Fruit fly (Drosophila melanogaster) whole organism, prepupa: ENCODE measurements around the gene CG10383.

Experiments used
- Blimp-1 ChIP-seq: fragments of 200-800 bp; sonication (Bioruptor generic); optimal IDR thresholded peaks from 3 replicates; lab custom pipeline; 2017; ENCODE audit warnings: missing biosample characterization, missing genetic modification characterization, mild to moderate bottlenecking, moderate library complexity, missing genetic modification reagents
- CG10631 ChIP-seq: fragments of 200-800 bp; sonication (Bioruptor generic); optimal IDR thresholded peaks from 2 replicates; lab custom pipeline; 2016; ENCODE audit warnings: missing biosample characterization, missing genetic modification characterization
- CG10669 ChIP-seq: fragments of 200-800 bp; sonication (Bioruptor generic); optimal IDR thresholded peaks from 3 replicates; lab custom pipeline; 2018; ENCODE audit warnings: missing biosample characterization, mild to moderate bottlenecking, missing genetic modification characterization, moderate library complexity
- CG11294 ChIP-seq: fragments of 200-800 bp; sonication (Bioruptor generic); IDR thresholded peaks from 2 replicates; pipeline ENCODE4 v1.3.6; 2022; ENCODE audit warnings: missing biosample characterization, missing genetic modification characterization
- CG15336 ChIP-seq: fragments of 200-800 bp; sonication (Bioruptor generic); IDR thresholded peaks from 2 replicates; pipeline ENCODE4 v1.3.6; 2022; ENCODE audit warnings: missing biosample characterization, missing genetic modification characterization
- CG16779 ChIP-seq: fragments of 200-800 bp; sonication (Bioruptor generic); optimal IDR thresholded peaks from 3 replicates; lab custom pipeline; 2017; ENCODE audit warnings: missing biosample characterization, mild to moderate bottlenecking, missing genetic modification characterization
- CG3032 ChIP-seq: fragments of 200-800 bp; optimal IDR thresholded peaks from 2 replicates; lab custom pipeline; 2019; ENCODE audit warnings: missing biosample characterization, mild to moderate bottlenecking, missing genetic modification characterization, moderate library complexity
- CG31627 ChIP-seq: fragments of 200-800 bp; sonication (Bioruptor generic); optimal IDR thresholded peaks from 3 replicates; lab custom pipeline; 2016; ENCODE audit warnings: missing biosample characterization, missing genetic modification characterization
- CG32006 ChIP-seq: fragments of 200-800 bp; sonication (Bioruptor generic); optimal IDR thresholded peaks from 3 replicates; lab custom pipeline; 2017; ENCODE audit warnings: missing biosample characterization, mild to moderate bottlenecking, missing genetic modification characterization
- CG34406 ChIP-seq: fragments of 200-800 bp; sonication (Bioruptor generic); optimal IDR thresholded peaks from 3 replicates; lab custom pipeline; 2016; ENCODE audit warnings: missing biosample characterization, missing genetic modification characterization
- CG3919 ChIP-seq: fragments of 200-800 bp; sonication (Bioruptor generic); optimal IDR thresholded peaks from 3 replicates; lab custom pipeline; 2016; ENCODE audit warnings: missing biosample characterization, missing genetic modification characterization
- CG4318 ChIP-seq: fragments of 200-800 bp; sonication (Bioruptor generic); optimal IDR thresholded peaks from 3 replicates; lab custom pipeline; 2017; ENCODE audit warnings: missing biosample characterization, mild to moderate bottlenecking, missing genetic modification characterization
- CG6276 ChIP-seq: fragments of 200-800 bp; sonication (Bioruptor generic); optimal IDR thresholded peaks from 2 replicates; lab custom pipeline; 2017; ENCODE audit warnings: missing biosample characterization, mild to moderate bottlenecking, missing genetic modification characterization
- CG6792 ChIP-seq: fragments of 200-800 bp; sonication (Bioruptor generic); optimal IDR thresholded peaks from 3 replicates; lab custom pipeline; 2016; ENCODE audit warnings: missing biosample characterization, missing genetic modification characterization
- CG6808 ChIP-seq: fragments of 200-800 bp; sonication (Bioruptor generic); optimal IDR thresholded peaks from 3 replicates; lab custom pipeline; 2017; ENCODE audit warnings: missing biosample characterization, missing genetic modification characterization, mild to moderate bottlenecking, moderate library complexity, missing genetic modification reagents
- CG7368 ChIP-seq: fragments of 200-800 bp; sonication (Bioruptor generic); optimal IDR thresholded peaks from 3 replicates; lab custom pipeline; 2016; ENCODE audit warnings: missing biosample characterization, missing genetic modification characterization
- CG8319 ChIP-seq: fragments of 200-800 bp; sonication (Bioruptor generic); optimal IDR thresholded peaks from 3 replicates; lab custom pipeline; 2016; ENCODE audit warnings: missing biosample characterization, missing genetic modification characterization
- CG9139 ChIP-seq: fragments of 200-800 bp; sonication (Bioruptor generic); optimal IDR thresholded peaks from 3 replicates; lab custom pipeline; 2017; ENCODE audit warnings: missing biosample characterization, mild to moderate bottlenecking, missing genetic modification characterization
- Eip78C ChIP-seq: fragments of 200-800 bp; sonication (Bioruptor generic); peaks from one replicate; lab custom pipeline; 2016; ENCODE audit warnings: missing biosample characterization, missing genetic modification characterization
- Eip93F ChIP-seq: fragments of 200-800 bp; sonication (Bioruptor generic); optimal IDR thresholded peaks from 2 replicates; lab custom pipeline; 2016; ENCODE audit warnings: missing biosample characterization, mild to moderate bottlenecking, missing genetic modification characterization
- Ets21C ChIP-seq: fragments of 200-800 bp; sonication (Bioruptor generic); optimal IDR thresholded peaks from 3 replicates; lab custom pipeline; 2016; ENCODE audit warnings: missing biosample characterization, missing genetic modification characterization
- Ets96B ChIP-seq: fragments of 200-800 bp; optimal IDR thresholded peaks from 2 replicates; lab custom pipeline; 2019; ENCODE audit warnings: missing biosample characterization, mild to moderate bottlenecking, missing genetic modification characterization, moderate library complexity
- Hr38 ChIP-seq: sonication (Bioruptor generic); optimal IDR thresholded peaks from 2 replicates; lab custom pipeline; 2016; ENCODE audit warnings: missing biosample characterization, missing genetic modification characterization
- Hr39 ChIP-seq: fragments of 200-800 bp; sonication (Bioruptor generic); optimal IDR thresholded peaks from 2 replicates; lab custom pipeline; 2016; ENCODE audit warnings: missing biosample characterization, missing genetic modification characterization
- Hr4 ChIP-seq: fragments of 200-800 bp; sonication (Bioruptor generic); optimal IDR thresholded peaks from 3 replicates; lab custom pipeline; 2016; ENCODE audit warnings: missing biosample characterization, missing genetic modification characterization
- Lpt ChIP-seq: fragments of 200-800 bp; sonication (Bioruptor generic); optimal IDR thresholded peaks from 3 replicates; lab custom pipeline; 2016; ENCODE audit warnings: missing biosample characterization, missing genetic modification characterization
- Met ChIP-seq: fragments of 200-800 bp; sonication (Bioruptor generic); optimal IDR thresholded peaks from 3 replicates; lab custom pipeline; 2016; ENCODE audit warnings: missing biosample characterization, missing genetic modification characterization
- OdsH ChIP-seq: fragments of 200-800 bp; sonication (Bioruptor generic); optimal IDR thresholded peaks from 3 replicates; lab custom pipeline; 2016; ENCODE audit warnings: missing biosample characterization, missing genetic modification characterization
- Smox ChIP-seq: fragments of 200-800 bp; sonication (Bioruptor generic); optimal IDR thresholded peaks from 3 replicates; lab custom pipeline; 2016; ENCODE audit warnings: missing biosample characterization, missing genetic modification characterization
- Sox102F ChIP-seq: fragments of 200-800 bp; sonication (Bioruptor generic); optimal IDR thresholded peaks from 2 replicates; lab custom pipeline; 2016; ENCODE audit warnings: missing biosample characterization, mild to moderate bottlenecking, missing genetic modification characterization
- Sox14 ChIP-seq: fragments of 200-800 bp; sonication (Bioruptor generic); optimal IDR thresholded peaks from 3 replicates; lab custom pipeline; 2016; ENCODE audit warnings: missing biosample characterization, missing genetic modification characterization
- Sox15 ChIP-seq: fragments of 200-800 bp; sonication (Bioruptor generic); optimal IDR thresholded peaks from 3 replicates; lab custom pipeline; 2016; ENCODE audit warnings: missing biosample characterization, missing genetic modification characterization
- achi ChIP-seq: fragments of 200-800 bp; sonication (Bioruptor generic); optimal IDR thresholded peaks from 3 replicates; lab custom pipeline; 2016; ENCODE audit warnings: missing biosample characterization, missing genetic modification characterization
- acj6 ChIP-seq: fragments of 200-800 bp; sonication (Bioruptor generic); optimal IDR thresholded peaks from 3 replicates; lab custom pipeline; 2016; ENCODE audit warnings: missing biosample characterization, missing genetic modification characterization
- cyc ChIP-seq: fragments of 200-800 bp; sonication (Bioruptor generic); optimal IDR thresholded peaks from 3 replicates; lab custom pipeline; 2016; ENCODE audit warnings: missing biosample characterization, missing genetic modification characterization
- dac ChIP-seq: fragments of 200-800 bp; sonication (Bioruptor generic); optimal IDR thresholded peaks from 2 replicates; lab custom pipeline; 2017; ENCODE audit warnings: missing biosample characterization, mild to moderate bottlenecking, missing genetic modification characterization
- dsx ChIP-seq: fragments of 200-800 bp; optimal IDR thresholded peaks from 3 replicates; lab custom pipeline; 2019; ENCODE audit warnings: missing biosample characterization, mild to moderate bottlenecking, missing genetic modification characterization, moderate library complexity; ENCODE audit not compliant: poor library complexity, severe bottlenecking
- eg ChIP-seq: fragments of 200-800 bp; sonication (Bioruptor generic); IDR thresholded peaks from 3 replicates; pipeline ENCODE4 v1.3.6; 2022; ENCODE audit warnings: missing biosample characterization, missing genetic modification characterization
- fd59A ChIP-seq: fragments of 200-800 bp; sonication (Bioruptor generic); optimal IDR thresholded peaks from 2 replicates; lab custom pipeline; 2017; ENCODE audit warnings: missing biosample characterization, mild to moderate bottlenecking, missing genetic modification characterization, missing genetic modification reagents
- fd85E ChIP-seq: fragments of 200-800 bp; sonication (Bioruptor generic); optimal IDR thresholded peaks from 3 replicates; lab custom pipeline; 2016; ENCODE audit warnings: missing biosample characterization, missing genetic modification characterization
- fkh ChIP-seq: fragments of 200-800 bp; sonication (Bioruptor generic); optimal IDR thresholded peaks from 3 replicates; lab custom pipeline; 2017; ENCODE audit warnings: missing biosample characterization, mild to moderate bottlenecking, missing genetic modification characterization, moderate library complexity
- lz ChIP-seq: fragments of 200-800 bp; sonication (Bioruptor generic); optimal IDR thresholded peaks from 3 replicates; lab custom pipeline; 2016; ENCODE audit warnings: missing biosample characterization, missing genetic modification characterization
- net ChIP-seq: fragments of 200-800 bp; sonication (Bioruptor generic); optimal IDR thresholded peaks from 3 replicates; lab custom pipeline; 2016; ENCODE audit warnings: missing biosample characterization, missing genetic modification characterization
- pdm3 ChIP-seq: fragments of 200-800 bp; sonication (Bioruptor generic); optimal IDR thresholded peaks from 3 replicates; lab custom pipeline; 2016; ENCODE audit warnings: missing biosample characterization, missing genetic modification characterization
- salr ChIP-seq, 2 experiments: fragments of 200-800 bp; sonication (Bioruptor generic); optimal IDR thresholded peaks; 3 replicates each; lab custom pipeline; 2016 to 2018; ENCODE audit warnings: missing biosample characterization in 2 of 2, missing genetic modification characterization in 2 of 2, mild to moderate bottlenecking in 1 of 2
- spab ChIP-seq: fragments of 200-800 bp; sonication (Bioruptor generic); optimal IDR thresholded peaks from 2 replicates; lab custom pipeline; 2017; ENCODE audit warnings: missing biosample characterization, mild to moderate bottlenecking, missing genetic modification characterization, missing genetic modification reagents
- ss ChIP-seq, 2 experiments: fragments of 200-800 bp; sonication (Bioruptor generic); optimal IDR thresholded peaks; 2 replicates in 1 of 2; 3 replicates in 1 of 2; lab custom pipeline; 2017 to 2018; ENCODE audit warnings: mild to moderate bottlenecking in 2 of 2, missing biosample characterization in 2 of 2, missing genetic modification characterization in 2 of 2, moderate library complexity in 1 of 2
- svp ChIP-seq: fragments of 200-800 bp; sonication (Bioruptor generic); peaks from one replicate; lab custom pipeline; 2016; ENCODE audit warnings: missing biosample characterization, missing genetic modification characterization
- topi ChIP-seq: fragments of 200-800 bp; sonication (Bioruptor generic); optimal IDR thresholded peaks from 3 replicates; lab custom pipeline; 2016; ENCODE audit warnings: missing biosample characterization, missing genetic modification characterization
- vri ChIP-seq: fragments of 200-800 bp; sonication (Bioruptor generic); optimal IDR thresholded peaks from 3 replicates; lab custom pipeline; 2016; ENCODE audit warnings: missing biosample characterization, mild to moderate bottlenecking, missing genetic modification characterization

The CG10383 gene

DNA sequence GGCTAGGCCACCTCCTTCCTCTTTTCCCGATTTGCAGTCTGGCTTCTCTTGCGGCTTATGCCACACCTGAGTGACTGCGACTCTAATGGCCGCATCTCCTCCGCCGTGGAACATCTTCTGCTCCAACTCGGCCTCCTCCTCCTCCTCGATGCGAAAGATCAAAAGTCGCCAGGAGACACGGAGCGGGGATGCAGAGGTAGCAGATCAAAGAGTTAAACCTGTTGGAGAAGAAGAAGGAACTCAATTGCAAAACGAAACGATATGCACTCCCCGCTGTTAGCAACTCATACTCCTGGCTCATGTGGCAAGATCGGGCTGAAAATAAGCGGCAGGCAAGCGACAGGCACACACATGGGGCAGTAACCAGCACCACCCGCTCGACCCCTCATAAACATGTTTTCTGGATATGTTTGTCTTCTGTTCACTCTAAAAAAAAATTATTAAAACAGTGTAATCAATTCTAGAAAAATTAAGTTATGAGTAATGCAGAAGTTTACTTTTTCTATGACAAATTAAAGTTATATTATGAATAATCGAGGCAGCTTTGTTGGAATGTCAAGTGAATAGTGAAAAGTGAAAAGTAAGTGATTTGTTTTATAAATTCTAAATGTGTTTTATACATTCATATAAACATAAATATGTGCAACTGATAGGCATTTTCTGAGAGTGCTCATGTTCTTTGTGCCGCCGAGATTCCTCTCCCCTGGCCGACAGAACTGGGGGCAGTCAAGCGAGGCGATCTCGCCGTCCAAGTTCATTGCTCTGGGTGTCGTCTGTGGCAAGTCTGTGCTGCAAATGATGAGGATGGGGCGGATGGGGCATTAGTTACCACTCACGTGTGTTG is 30.5 kb downstream of the CG10383 start:
- TF ChIP-seq CG31627 (GFP tag; lab: Kevin White, UChicago) (peak; percentile 80), CG6276 (GFP tag; lab: Kevin White, UChicago) (peak; percentile 72), Ets96B (tag; lab: Kevin White, UChicago) (peak; percentile 87), Hr39 (GFP tag; lab: Kevin White, UChicago) (peak; percentile 70), Sox15 (GFP tag; lab: Kevin White, UChicago) (peak; percentile 23), CG34406 (GFP tag; lab: Kevin White, UChicago) (peak; percentile 71), eg (0 out of 3 replicates have a peak, but pooled peaks have one; percentile 6), CG10631 (GFP tag; lab: Kevin White, UChicago) (peak; percentile 82), ss (GFP tag; optimal IDR thresholded peaks at IDR 0.05; lab: Kevin White, UChicago) (peak; percentile 85 to 88), cyc (peak; percentile 78), CG32006 (GFP tag; lab: Kevin White, UChicago) (peak; percentile 81), Sox102F (GFP tag; lab: Kevin White, UChicago) (peak; percentile 78), CG8319 (GFP tag; lab: Kevin White, UChicago) (peak; percentile 23), spab (GFP tag; lab: Kevin White, UChicago) (peak; percentile 83), fd59A (GFP tag; lab: Kevin White, UChicago) (peak; percentile 77), achi (GFP tag; lab: Kevin White, UChicago) (peak; percentile 84), dsx (peak; percentile 81), Hr38 (no peak), Smox (peak; percentile 85), CG6808 (GFP tag; lab: Kevin White, UChicago) (peak; percentile 88), Eip78C (GFP tag; lab: Kevin White, UChicago) (peak; percentile 95), Eip93F (GFP tag; lab: Kevin White, UChicago) (no peak), CG9139 (peak; percentile 79), svp (GFP tag; lab: Kevin White, UChicago) (peak; percentile 90), pdm3 (GFP tag; lab: Kevin White, UChicago) (peak; percentile 76), Ets21C (peak; percentile 72), Lpt (GFP tag; lab: Kevin White, UChicago) (peak; percentile 76), CG3919 (GFP tag; lab: Kevin White, UChicago) (peak; percentile 73), CG7368 (GFP tag; lab: Kevin White, UChicago) (peak; percentile 40), dac (peak; percentile 5), CG4318 (peak; percentile 44), Met (peak; percentile 93), CG15336 (GFP tag; lab: Robert Waterston, UW) (peak; percentile 76), Hr4 (GFP tag; lab: Kevin White, UChicago) (peak; percentile 50), vri (GFP tag; lab: Kevin White, UChicago) (peak; percentile 55), CG10669 (peak; percentile 81), OdsH (GFP tag; lab: Kevin White, UChicago) (peak; percentile 81), acj6 (GFP tag; lab: Kevin White, UChicago) (peak; percentile 79), fd85E (GFP tag; lab: Kevin White, UChicago) (no peak), CG6792 (peak; percentile 74), CG11294 (GFP tag; lab: Robert Waterston, UW) (no peak), net (peak; percentile 72), Blimp-1 (GFP tag; lab: Kevin White, UChicago) (peak; percentile 65), topi (GFP tag; lab: Kevin White, UChicago) (peak; percentile 87), salr (GFP tag; optimal IDR thresholded peaks at IDR 0.05; lab: Kevin White, UChicago) (peak; percentile 53 to 79), Sox14 (peak; percentile 89), CG3032 (tag; lab: Kevin White, UChicago) (peak; percentile 89), CG16779 (peak; percentile 50), fkh (no peak), lz (peak; percentile 88)
